Fruit fly (Drosophila melanogaster): ENCODE measurements around the gene Gr22d.

DNA sequence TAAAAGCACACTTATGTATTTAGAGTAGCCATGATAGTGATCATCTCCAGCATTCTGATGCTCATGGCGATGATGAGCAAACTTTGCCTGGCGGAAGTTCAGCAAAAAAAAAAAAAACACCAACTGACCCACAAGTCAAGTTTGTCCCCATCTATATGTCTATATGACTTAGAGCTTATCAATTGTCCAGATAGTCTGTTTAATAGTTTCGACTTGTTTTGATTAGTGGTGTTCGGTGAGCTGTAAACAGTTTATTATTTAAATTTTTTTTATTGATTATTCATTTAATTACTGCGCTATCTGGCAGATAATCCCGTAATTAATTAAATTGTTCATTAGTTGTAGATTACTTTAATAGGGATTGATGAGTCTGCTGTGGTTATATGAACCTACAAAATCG, 46.4 kb downstream of the Gr22d start:
- no peak for TF ChIP-seq CG7101 (tag; optimal IDR thresholded peaks at IDR 0.05)
- no peak for TF ChIP-seq cnc (optimal IDR thresholded peaks at IDR 0.05)
- no peak for TF ChIP-seq cic (GFP tag; optimal IDR thresholded peaks at IDR 0.05)
- no peak for TF ChIP-seq CG33017 (tag; optimal IDR thresholded peaks at IDR 0.05)
- no peak for TF ChIP-seq CG1620 (GFP tag; optimal IDR thresholded peaks at IDR 0.05)
- TF ChIP-seq tj (GFP tag; optimal IDR thresholded peaks at IDR 0.05), result no peak
- no peak for TF ChIP-seq bab1 (GFP tag; optimal IDR thresholded peaks at IDR 0.05)
- TF ChIP-seq toe (GFP tag; optimal IDR thresholded peaks at IDR 0.05), result no peak

All from whole organism, adult.